Fruit fly (Drosophila melanogaster): ENCODE results near the gene CG7560.

The CG7560 gene

DNA sequence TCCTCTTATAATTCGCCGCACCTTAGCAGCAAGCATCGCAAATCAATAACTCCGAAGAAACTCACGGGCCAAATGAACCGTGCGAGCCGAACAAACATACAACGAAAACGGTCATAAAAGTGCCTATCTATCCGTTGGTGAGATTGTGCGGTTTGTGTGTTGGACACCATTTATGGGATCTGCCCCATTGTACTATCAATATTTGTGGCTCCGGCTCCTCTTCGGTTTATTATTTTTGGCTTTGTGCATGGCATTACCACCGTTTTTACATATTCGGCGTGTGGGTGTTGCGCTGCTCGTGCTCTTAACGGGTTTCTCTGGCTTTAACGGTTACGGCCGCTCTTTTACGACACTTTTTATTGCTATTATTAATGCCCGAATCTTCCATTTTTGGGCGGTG, 5.6 kb upstream of the CG7560 start (continued):
- TF ChIP-seq CG6654 (GFP tag; optimal IDR thresholded peaks at IDR 0.05) (no peak), HLH4C (GFP tag; IDR thresholded peaks at IDR 0.05; ENCODE audit: partially characterized antibody) (no peak), oc (tag; optimal IDR thresholded peaks at IDR 0.05) (peak; percentile 91), nerfin-2 (GFP tag; IDR thresholded peaks at IDR 0.05; ENCODE audit: partially characterized antibody) (no peak), Doc2 (GFP tag; IDR thresholded peaks at IDR 0.05) (no peak), CG2875 (GFP tag; optimal IDR thresholded peaks at IDR 0.05) (peak; percentile 2), luna (GFP tag; optimal IDR thresholded peaks at IDR 0.05) (no peak), D19B (GFP tag; optimal IDR thresholded peaks at IDR 0.05) (no peak), eve (GFP tag; optimal IDR thresholded peaks at IDR 0.05) (no peak), CG34224 (GFP tag; IDR thresholded peaks at IDR 0.05; ENCODE audit: partially characterized antibody) (no peak), CG12659 (GFP tag; optimal IDR thresholded peaks at IDR 0.05) (no peak), CG1529 (GFP tag; optimal IDR thresholded peaks at IDR 0.05) (no peak), BEAF-32 (GFP tag; optimal IDR thresholded peaks at IDR 0.05) (no peak), CG9437 (GFP tag; optimal IDR thresholded peaks at IDR 0.05) (no peak), CG2120 (GFP tag; optimal IDR thresholded peaks at IDR 0.05) (no peak), Bdp1 (GFP tag; optimal IDR thresholded peaks at IDR 0.05) (no peak), CG11504 (tag; optimal IDR thresholded peaks at IDR 0.05) (peak; percentile 8), sd (tag; optimal IDR thresholded peaks at IDR 0.05) (peak; percentile 63), GATAe (GFP tag; conservative IDR thresholded peaks at IDR 0.05) (no peak), CG6272 (GFP tag; IDR thresholded peaks at IDR 0.05) (no peak), Stat92E (GFP tag; optimal IDR thresholded peaks at IDR 0.05) (no peak), kni (GFP tag; optimal IDR thresholded peaks at IDR 0.05) (peak; percentile 93), gcm2 (GFP tag; optimal IDR thresholded peaks at IDR 0.05) (no peak), ab (GFP tag; optimal IDR thresholded peaks at IDR 0.05) (no peak), Dref (GFP tag; IDR thresholded peaks at IDR 0.05) (no peak), odd (GFP tag; optimal IDR thresholded peaks at IDR 0.05) (no peak), pfk (GFP tag; optimal IDR thresholded peaks at IDR 0.05) (peak; percentile 1), PHDP (tag; optimal IDR thresholded peaks at IDR 0.05) (peak; percentile 15), E2f2 (GFP tag; IDR thresholded peaks at IDR 0.05) (peak; percentile 39; the same call in 1 of the 2 replicates), insv (GFP tag; optimal IDR thresholded peaks at IDR 0.05) (no peak), NK7.1 (GFP tag; optimal IDR thresholded peaks at IDR 0.05) (no peak), Asciz (GFP tag; optimal IDR thresholded peaks at IDR 0.05) (no peak), pnt (GFP tag; optimal IDR thresholded peaks at IDR 0.05) (no peak), C15 (GFP tag; IDR thresholded peaks at IDR 0.05) (no peak), lmd (GFP tag; IDR thresholded peaks at IDR 0.05) (no peak), lbe (GFP tag; optimal IDR thresholded peaks at IDR 0.05) (no peak), cad (GFP tag; optimal IDR thresholded peaks at IDR 0.05) (peak; percentile 41), fd3F (GFP tag; optimal IDR thresholded peaks at IDR 0.05) (no peak), CG5180 (GFP tag; optimal IDR thresholded peaks at IDR 0.05) (no peak), Hand (GFP tag; optimal IDR thresholded peaks at IDR 0.05) (no peak), CG17186 (GFP tag; optimal IDR thresholded peaks at IDR 0.05) (no peak), Elba2 (GFP tag; optimal IDR thresholded peaks at IDR 0.05) (no peak), CG14014 (GFP tag; IDR thresholded peaks at IDR 0.05) (no peak; the same call in 1 of the 2 replicates), CG6791 (GFP tag; IDR thresholded peaks at IDR 0.05; ENCODE audit: partially characterized antibody) (no peak), CG1832 (GFP tag; optimal IDR thresholded peaks at IDR 0.05) (no peak), lilli (GFP tag; optimal IDR thresholded peaks at IDR 0.05) (no peak), CG10565 (GFP tag; optimal IDR thresholded peaks at IDR 0.05) (no peak), Poxn (GFP tag; IDR thresholded peaks at IDR 0.05) (no peak), chif (GFP tag; optimal IDR thresholded peaks at IDR 0.05) (no peak), stc (GFP tag; IDR thresholded peaks at IDR 0.05) (no peak), Oli (tag; optimal IDR thresholded peaks at IDR 0.05) (no peak)
